Fruit fly (Drosophila melanogaster): ENCODE measurements around the gene GstD2.

Gene GstD2

dm6 chr3R:12413274-12413958 is 41.6 kb downstream of the GstD2 start, which contains the start of the genes Dip-C and pps (continued):
- TF ChIP-seq trh (GFP tag; optimal IDR thresholded peaks at IDR 0.05) (no peak), CG4707 (GFP tag; optimal IDR thresholded peaks at IDR 0.05) (no peak), dmrt99B (tag; optimal IDR thresholded peaks at IDR 0.05) (no peak), vfl (GFP tag; optimal IDR thresholded peaks at IDR 0.05) (no peak), insv (GFP tag; optimal IDR thresholded peaks at IDR 0.05) (peak in 1 of 2 experiments; percentile 22), NC2β (GFP tag; optimal IDR thresholded peaks at IDR 0.05) (no peak), CrebB (tag; optimal IDR thresholded peaks at IDR 0.05) (no peak), CG11398 (GFP tag; optimal IDR thresholded peaks at IDR 0.05) (no peak), CG32772 (GFP tag; IDR thresholded peaks at IDR 0.05) (no peak), CG12299 (tag; optimal IDR thresholded peaks at IDR 0.05) (no peak), oc (tag; optimal IDR thresholded peaks at IDR 0.05) (no peak), CG3847 (GFP tag; IDR thresholded peaks at IDR 0.05) (no peak), CG13424 (tag; optimal IDR thresholded peaks at IDR 0.05) (no peak), CG34224 (GFP tag; IDR thresholded peaks at IDR 0.05; ENCODE audit: partially characterized antibody) (peak; percentile 70), ham (GFP tag; IDR thresholded peaks at IDR 0.05) (no peak), CG15514 (GFP tag; optimal IDR thresholded peaks at IDR 0.05) (peak; percentile 99), CG3726 (GFP tag; IDR thresholded peaks at IDR 0.05) (no peak), bab2 (GFP tag; optimal IDR thresholded peaks at IDR 0.05) (no peak), fd64A (GFP tag; optimal IDR thresholded peaks at IDR 0.05) (no peak), hb (GFP tag; IDR thresholded peaks at IDR 0.05; ENCODE audit: partially characterized antibody) (peak; percentile 40; the same call in 1 of the 3 replicates), CG7786 (GFP tag; optimal IDR thresholded peaks at IDR 0.05) (no peak), CG6175 (GFP tag; IDR thresholded peaks at IDR 0.05) (no peak), Hr78 (GFP tag; optimal IDR thresholded peaks at IDR 0.05) (no peak), GATAe (GFP tag; conservative IDR thresholded peaks at IDR 0.05) (no peak), NK7.1 (GFP tag; optimal IDR thresholded peaks at IDR 0.05) (no peak), ewg (GFP tag; optimal IDR thresholded peaks at IDR 0.05) (no peak), tin (GFP tag; optimal IDR thresholded peaks at IDR 0.05) (no peak), salm (tag; optimal IDR thresholded peaks at IDR 0.05) (no peak), ash1 (GFP tag; optimal IDR thresholded peaks at IDR 0.05) (no peak), CG10274 (GFP tag; optimal IDR thresholded peaks at IDR 0.05) (no peak), CG8944 (GFP tag; optimal IDR thresholded peaks at IDR 0.05) (no peak), Bgb (GFP tag; IDR thresholded peaks at IDR 0.05; ENCODE audit: partially characterized antibody) (peak; percentile 74), E2f2 (GFP tag; IDR thresholded peaks at IDR 0.05) (peak; percentile 20; the same call in 1 of the 2 replicates), emc (GFP tag; optimal IDR thresholded peaks at IDR 0.05) (no peak), CG6791 (GFP tag; IDR thresholded peaks at IDR 0.05; ENCODE audit: partially characterized antibody) (peak; percentile 81), Hmr (GFP tag; optimal IDR thresholded peaks at IDR 0.05) (no peak), yki (optimal IDR thresholded peaks at IDR 0.05) (no peak), CG7987 (GFP tag; optimal IDR thresholded peaks at IDR 0.05) (no peak), ftz-f1 (GFP tag; optimal IDR thresholded peaks at IDR 0.05) (peak; percentile 78), peb (GFP tag; IDR thresholded peaks at IDR 0.05) (no peak), CG18476 (GFP tag; optimal IDR thresholded peaks at IDR 0.05) (no peak), fd96Cb (tag; optimal IDR thresholded peaks at IDR 0.05) (no peak), CG31441 (GFP tag; IDR thresholded peaks at IDR 0.05) (no peak), MTF-1 (GFP tag; optimal IDR thresholded peaks at IDR 0.05; ENCODE audit: borderline replicate concordance) (no peak), bowl (GFP tag; IDR thresholded peaks at IDR 0.05) (no peak), CG8388 (GFP tag; optimal IDR thresholded peaks at IDR 0.05) (no peak), CG12744 (GFP tag; optimal IDR thresholded peaks at IDR 0.05) (no peak), sug (tag; optimal IDR thresholded peaks at IDR 0.05) (no peak), Mad (GFP tag; optimal IDR thresholded peaks at IDR 0.05) (no peak), eyg (GFP tag; optimal IDR thresholded peaks at IDR 0.05) (no peak)

Measured in whole organism, embryonic.